Fruit fly (Drosophila melanogaster) whole organism, adult: ENCODE measurements around the gene Nup107.

Experiments used
- CG12768 ChIP-seq: fragments of 200-800 bp; sonication (Bioruptor generic); optimal IDR thresholded peaks from 2 replicates; lab custom pipeline; 2017; ENCODE audit warnings: missing biosample characterization, missing genetic modification characterization, mild to moderate bottlenecking, moderate library complexity, missing genetic modification reagents
- CG33017 ChIP-seq: fragments of 200-800 bp; sonication (Bioruptor generic); optimal IDR thresholded peaks from 2 replicates; lab custom pipeline; 2018; ENCODE audit warnings: missing biosample characterization, mild to moderate bottlenecking, missing genetic modification characterization, moderate library complexity

- TF ChIP-seq CG33017 (tag; lab: Kevin White, UChicago) (peak; percentile 92), CG12768 (peak; percentile 86)
Measured at dm6 chr2L:10703281-10703680, 32.6 kb downstream of the Nup107 start, which contains the start of gene CG6415.
